Fruit fly (Drosophila melanogaster): Measurements from ENCODE around the gene CG15564.

Gene CG15564

dm6 chr3R:31196731-31197130, 38.4 kb downstream of the CG15564 start, which contains the start of gene CG1544 (continued):
- TF ChIP-seq CG14710 (tag; optimal IDR thresholded peaks at IDR 0.05): no peak
- TF ChIP-seq Awh (GFP tag; IDR thresholded peaks at IDR 0.05): no peak
- no peak for TF ChIP-seq peb (GFP tag; IDR thresholded peaks at IDR 0.05)
- TF ChIP-seq CG1647 (GFP tag; optimal IDR thresholded peaks at IDR 0.05): no peak
- no peak for TF ChIP-seq CG13775 (GFP tag; optimal IDR thresholded peaks at IDR 0.05)
- no peak for TF ChIP-seq CG1233 (GFP tag; optimal IDR thresholded peaks at IDR 0.05)
- no peak for TF ChIP-seq CG9437 (GFP tag; optimal IDR thresholded peaks at IDR 0.05)
- no peak for TF ChIP-seq CG8388 (GFP tag; optimal IDR thresholded peaks at IDR 0.05)
- TF ChIP-seq CG31388 (GFP tag; optimal IDR thresholded peaks at IDR 0.05): no peak
- no peak for TF ChIP-seq CG3163 (GFP tag; optimal IDR thresholded peaks at IDR 0.05)
- TF ChIP-seq CG32532 (GFP tag; IDR thresholded peaks at IDR 0.05): no peak
- TF ChIP-seq Nf-YA (GFP tag; IDR thresholded peaks at IDR 0.05): no peak
- no peak for TF ChIP-seq CG4707 (GFP tag; optimal IDR thresholded peaks at IDR 0.05)
- TF ChIP-seq Mrtf (GFP tag; IDR thresholded peaks at IDR 0.05): no peak
- no peak for TF ChIP-seq disco-r (GFP tag; optimal IDR thresholded peaks at IDR 0.05)
- no peak for TF ChIP-seq Ravus (GFP tag; IDR thresholded peaks at IDR 0.05)
- no peak for TF ChIP-seq otp (GFP tag; IDR thresholded peaks at IDR 0.05)
- peak; percentile 32 for TF ChIP-seq stwl (tag; optimal IDR thresholded peaks at IDR 0.05)
- TF ChIP-seq Hey (tag; optimal IDR thresholded peaks at IDR 0.05): no peak
- no peak for TF ChIP-seq ase (GFP tag; IDR thresholded peaks at IDR 0.05)
- TF ChIP-seq pan (optimal IDR thresholded peaks at IDR 0.05): no peak
- peak in 1 of 2 experiments; percentile 7 for TF ChIP-seq pan (GFP tag; optimal IDR thresholded peaks at IDR 0.05 in 1 of 2, IDR thresholded peaks at IDR 0.05 in 1 of 2)
- no peak for TF ChIP-seq ab (GFP tag; optimal IDR thresholded peaks at IDR 0.05)
- no peak for TF ChIP-seq Lpt (GFP tag; optimal IDR thresholded peaks at IDR 0.05)
- no peak for TF ChIP-seq CG11696 (GFP tag; IDR thresholded peaks at IDR 0.05)
- TF ChIP-seq fd102C (GFP tag; optimal IDR thresholded peaks at IDR 0.05): no peak
- no peak for TF ChIP-seq Bteb2 (GFP tag; optimal IDR thresholded peaks at IDR 0.05)
- TF ChIP-seq ham (GFP tag; IDR thresholded peaks at IDR 0.05): no peak
- TF ChIP-seq caup (GFP tag; optimal IDR thresholded peaks at IDR 0.05; ENCODE audit: severe bottlenecking): peak; percentile 0
- TF ChIP-seq CG9932 (GFP tag; IDR thresholded peaks at IDR 0.05): no peak
- no peak for TF ChIP-seq NfI (GFP tag; optimal IDR thresholded peaks at IDR 0.05)
- TF ChIP-seq Chrac-16 (GFP tag; optimal IDR thresholded peaks at IDR 0.05): no peak
- no peak for TF ChIP-seq CG12391 (tag; optimal IDR thresholded peaks at IDR 0.05)
- peak; percentile 89 for TF ChIP-seq CG5180 (GFP tag; optimal IDR thresholded peaks at IDR 0.05)
- TF ChIP-seq CG17829 (tag; optimal IDR thresholded peaks at IDR 0.05): no peak
- TF ChIP-seq corto (GFP tag; optimal IDR thresholded peaks at IDR 0.05): no peak
- no peak for TF ChIP-seq seq (GFP tag; IDR thresholded peaks at IDR 0.05)
- TF ChIP-seq CG8924 (tag; optimal IDR thresholded peaks at IDR 0.05): no peak
- TF ChIP-seq CG12942 (GFP tag; optimal IDR thresholded peaks at IDR 0.05): no peak
- no peak for TF ChIP-seq Neu2 (GFP tag; optimal IDR thresholded peaks at IDR 0.05; ENCODE audit: borderline replicate concordance)
- TF ChIP-seq CG2202 (tag; optimal IDR thresholded peaks at IDR 0.05): no peak
- TF ChIP-seq Abd-B (GFP tag; optimal IDR thresholded peaks at IDR 0.05): no peak
- no peak for TF ChIP-seq Camta (GFP tag; optimal IDR thresholded peaks at IDR 0.05)
- TF ChIP-seq sob (GFP tag; IDR thresholded peaks at IDR 0.05): no peak
- TF ChIP-seq CG10431 (GFP tag; optimal IDR thresholded peaks at IDR 0.05): no peak
- TF ChIP-seq CG8765 (GFP tag; IDR thresholded peaks at IDR 0.05): no peak
- no peak for TF ChIP-seq CG17186 (GFP tag; optimal IDR thresholded peaks at IDR 0.05)
- no peak for TF ChIP-seq CG2889 (GFP tag; IDR thresholded peaks at IDR 0.05)
- no peak for TF ChIP-seq CG14441 (GFP tag; IDR thresholded peaks at IDR 0.05)
- TF ChIP-seq h (optimal IDR thresholded peaks at IDR 0.05): no peak
- TF ChIP-seq CG1602 (GFP tag; optimal IDR thresholded peaks at IDR 0.05): no peak
- TF ChIP-seq CG3065 (GFP tag; optimal IDR thresholded peaks at IDR 0.05): peak; percentile 55
- TF ChIP-seq tap (tag; optimal IDR thresholded peaks at IDR 0.05): no peak
- no peak for TF ChIP-seq CG4404 (GFP tag; IDR thresholded peaks at IDR 0.05)

All from whole organism, embryonic.